Fruit fly (Drosophila melanogaster) whole organism, wandering third instar larva: ENCODE results near the gene Nepl18.

ENCODE experiments used
- dl ChIP-seq, 2 experiments: fragments of 175-275, 200-275 bp in 1 of 2; fragments of 200-275 bp in 1 of 2; sonication (Bioruptor generic); optimal IDR thresholded peaks; lab custom pipeline; 2018; ENCODE audit warnings: mild to moderate bottlenecking in 2 of 2, missing biosample characterization in 2 of 2, missing genetic modification characterization in 2 of 2, moderate library complexity in 2 of 2; ENCODE audit not compliant: partially characterized antibody in 2 of 2, insufficient read depth in 1 of 2
- psq ChIP-seq: fragments of 200-800 bp; sonication (Bioruptor generic); optimal IDR thresholded peaks from 3 replicates; lab custom pipeline; 2017; ENCODE audit warnings: missing biosample characterization, mild to moderate bottlenecking, missing genetic modification characterization, moderate library complexity
- sage ChIP-seq: fragments of 200-800 bp; sonication (Bioruptor generic); optimal IDR thresholded peaks from 2 replicates; lab custom pipeline; 2016; ENCODE audit warnings: missing biosample characterization, mild to moderate bottlenecking, missing genetic modification characterization

DNA sequence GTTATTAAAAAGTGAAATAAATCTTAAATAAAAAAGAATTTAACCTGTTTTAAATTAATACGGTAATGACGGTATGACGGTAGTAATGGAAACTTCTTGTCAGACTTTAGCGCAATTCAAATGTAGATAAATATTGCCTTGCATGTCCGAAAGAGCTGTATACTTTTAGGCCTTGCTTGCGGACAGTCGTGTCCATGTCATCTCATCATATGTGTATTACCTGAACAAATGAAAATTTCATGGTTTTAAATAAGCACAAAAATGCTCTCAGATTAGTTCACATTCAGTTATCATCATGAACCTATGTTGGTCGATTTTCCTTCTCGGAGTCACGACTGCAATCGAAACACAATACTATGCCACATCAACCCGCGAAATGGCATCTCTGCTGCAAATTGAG, 47.3 kb downstream of the Nepl18 start, which contains the start of gene CG11828:
- TF ChIP-seq sage (GFP tag; lab: Kevin White, UChicago), result no peak
- no peak for TF ChIP-seq psq (GFP tag; lab: Kevin White, UChicago)
- no peak for TF ChIP-seq dl (GFP tag; optimal IDR thresholded peaks at IDR 0.05; lab: Kevin White, UChicago; ENCODE audit: insufficient read depth in 1 of 2, partially characterized antibody in 2 of 2)
